Fruit fly (Drosophila melanogaster): ENCODE measurements around the gene Ack.

Ack gene

DNA sequence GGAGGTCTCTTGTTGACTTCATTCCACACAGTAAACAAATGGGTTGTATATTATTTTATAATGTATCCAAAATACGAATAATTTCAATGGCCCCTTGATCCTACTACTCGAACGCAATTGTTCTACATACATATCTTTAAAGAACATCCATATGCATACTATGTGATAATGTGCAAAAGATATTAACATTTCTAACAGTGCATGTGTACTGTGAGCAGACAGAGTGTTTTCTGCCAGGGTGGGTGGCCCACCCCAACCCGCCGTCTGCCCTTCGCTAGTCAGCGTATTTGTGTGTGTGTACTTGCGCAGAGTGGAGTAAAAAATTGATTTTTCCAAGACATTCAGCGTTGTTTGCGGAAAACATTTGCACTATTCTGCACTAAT, 37.0 kb upstream of the Ack start (continued):
- TF ChIP-seq CG10979 (tag; optimal IDR thresholded peaks at IDR 0.05) (peak; percentile 29), H2.0 (GFP tag; IDR thresholded peaks at IDR 0.05) (peak; percentile 76), otp (GFP tag; IDR thresholded peaks at IDR 0.05) (peak; percentile 64; the same call in 1 of the 3 replicates), CG5180 (GFP tag; optimal IDR thresholded peaks at IDR 0.05) (no peak), usp (GFP tag; optimal IDR thresholded peaks at IDR 0.05) (no peak), sob (GFP tag; IDR thresholded peaks at IDR 0.05) (peak; percentile 79), Drgx (GFP tag; IDR thresholded peaks at IDR 0.05) (peak; percentile 91), dm (GFP tag; optimal IDR thresholded peaks at IDR 0.05) (no peak), CG4617 (GFP tag; optimal IDR thresholded peaks at IDR 0.05; ENCODE audit: borderline replicate concordance) (no peak), CG33557 (GFP tag; optimal IDR thresholded peaks at IDR 0.05) (no peak), ci (GFP tag; IDR thresholded peaks at IDR 0.05) (peak; percentile 86), CG12071 (GFP tag; optimal IDR thresholded peaks at IDR 0.05) (peak; percentile 78), ash1 (GFP tag; optimal IDR thresholded peaks at IDR 0.05) (no peak), BEAF-32 (GFP tag; optimal IDR thresholded peaks at IDR 0.05) (no peak), ttk (GFP tag; IDR thresholded peaks at IDR 0.05) (peak; percentile 81), trh (GFP tag; optimal IDR thresholded peaks at IDR 0.05) (no peak), Hsf (GFP tag; optimal IDR thresholded peaks at IDR 0.05) (peak; percentile 37), Oli (tag; optimal IDR thresholded peaks at IDR 0.05) (peak; percentile 61), psq (GFP tag; optimal IDR thresholded peaks at IDR 0.05) (no peak), CG34422 (GFP tag; IDR thresholded peaks at IDR 0.05) (peak; percentile 6; the same call in 1 of the 3 replicates), lola (GFP tag; optimal IDR thresholded peaks at IDR 0.05) (no peak), ro (GFP tag; IDR thresholded peaks at IDR 0.05) (peak; percentile 28; the same call in 1 of the 2 replicates), CG16815 (GFP tag; optimal IDR thresholded peaks at IDR 0.05) (no peak), cg (GFP tag; optimal IDR thresholded peaks at IDR 0.05) (peak; percentile 6), ERR (GFP tag; optimal IDR thresholded peaks at IDR 0.05) (no peak), tgo (GFP tag; IDR thresholded peaks at IDR 0.05) (peak; percentile 65), sisA (GFP tag; IDR thresholded peaks at IDR 0.05) (peak; percentile 82), wek (GFP tag; optimal IDR thresholded peaks at IDR 0.05) (no peak), CG9609 (GFP tag; optimal IDR thresholded peaks at IDR 0.05) (peak; percentile 45), CG17912 (GFP tag; optimal IDR thresholded peaks at IDR 0.05) (no peak), CG14710 (tag; optimal IDR thresholded peaks at IDR 0.05) (peak; percentile 4), Nf-YA (GFP tag; IDR thresholded peaks at IDR 0.05) (0 out of 2 replicates have a peak, but pooled peaks have one; percentile 8), CG7786 (GFP tag; optimal IDR thresholded peaks at IDR 0.05) (peak; percentile 26), unpg (GFP tag; optimal IDR thresholded peaks at IDR 0.05) (peak; percentile 74), CG13624 (GFP tag; optimal IDR thresholded peaks at IDR 0.05) (no peak), Blimp-1 (GFP tag; optimal IDR thresholded peaks at IDR 0.05) (peak; percentile 56), Abd-B (GFP tag; optimal IDR thresholded peaks at IDR 0.05) (peak; percentile 14), Dip2 (GFP tag; IDR thresholded peaks at IDR 0.05) (no peak), Usf (GFP tag; optimal IDR thresholded peaks at IDR 0.05) (no peak), br (optimal IDR thresholded peaks at IDR 0.05) (no peak), emc (GFP tag; optimal IDR thresholded peaks at IDR 0.05) (no peak), CG2712 (tag; optimal IDR thresholded peaks at IDR 0.05) (peak; percentile 59), pnt (GFP tag; optimal IDR thresholded peaks at IDR 0.05) (peak; percentile 20), ATbp (GFP tag; optimal IDR thresholded peaks at IDR 0.05) (peak; percentile 76), bsh (GFP tag; optimal IDR thresholded peaks at IDR 0.05) (peak; percentile 76), hth (optimal IDR thresholded peaks at IDR 0.05) (no peak), MTF-1 (GFP tag; optimal IDR thresholded peaks at IDR 0.05; ENCODE audit: borderline replicate concordance) (peak; percentile 41), CG11456 (GFP tag; IDR thresholded peaks at IDR 0.05) (peak; percentile 79), CG2875 (GFP tag; optimal IDR thresholded peaks at IDR 0.05) (no peak), zfh2 (GFP tag; optimal IDR thresholded peaks at IDR 0.05) (no peak), CG17361 (GFP tag; IDR thresholded peaks at IDR 0.05) (peak; percentile 34; the same call in 1 of the 3 replicates)

All from whole organism, embryonic.